Worm (Caenorhabditis elegans): ENCODE results near the gene scc-1.
A peak's percentile ranks its signal among the peaks of the same experiment; 100 is the strongest.

Gene scc-1

ce11 chrII:4728687-4729086 lies 30.2 kb downstream of the scc-1 start:
- TF ChIP-seq ceh-24 (tag; optimal IDR thresholded peaks at IDR 0.05) (no peak), elt-2 (tag; optimal IDR thresholded peaks at IDR 0.05) (peak; percentile 93)

- TF ChIP-seq hlh-6 (tag; optimal IDR thresholded peaks at IDR 0.05) (no peak), ceh-45 (GFP tag; IDR thresholded peaks at IDR 0.05) (no peak), ceh-24 (tag; optimal IDR thresholded peaks at IDR 0.05) (no peak), unc-55 (GFP tag; optimal IDR thresholded peaks at IDR 0.05) (no peak), tbx-7 (tag; optimal IDR thresholded peaks at IDR 0.05) (no peak), ceh-22 (tag; optimal IDR thresholded peaks at IDR 0.05) (no peak), ets-4 (tag; optimal IDR thresholded peaks at IDR 0.05) (no peak), ahr-1 (tag; optimal IDR thresholded peaks at IDR 0.05) (no peak), ref-2 (tag; optimal IDR thresholded peaks at IDR 0.05) (no peak), fkh-10 (GFP tag; optimal IDR thresholded peaks at IDR 0.05) (no peak), syd-9 (tag; optimal IDR thresholded peaks at IDR 0.05) (no peak), C38D4.7 (GFP tag; optimal IDR thresholded peaks at IDR 0.05) (no peak), elt-4 (tag; optimal IDR thresholded peaks at IDR 0.05) (no peak), madf-2 (tag; optimal IDR thresholded peaks at IDR 0.05) (no peak), nfya-1 (tag; optimal IDR thresholded peaks at IDR 0.05) (no peak), mec-3 (tag; optimal IDR thresholded peaks at IDR 0.05; ENCODE audit: borderline replicate concordance) (no peak), C08G9.2 (tag; optimal IDR thresholded peaks at IDR 0.05) (no peak), sox-2 (GFP tag; IDR thresholded peaks at IDR 0.05) (no peak), ceh-9 (tag; optimal IDR thresholded peaks at IDR 0.05) (no peak), sox-4 (tag; optimal IDR thresholded peaks at IDR 0.05) (no peak)
Measured at ce11 chrII:4729733-4730132, 31.2 kb downstream of the scc-1 start, which contains the start of gene F41C3.7. TSS of gene F41C3.7 (plus strand) at chrII:4730033.

ce11 chrII:4733848-4734247 lies 35.3 kb downstream of the scc-1 start, which contains the start of gene F41C3.11:
TSS of gene F41C3.11 (minus strand) at chrII:4733948.
- TF ChIP-seq syd-9 (tag; optimal IDR thresholded peaks at IDR 0.05): no peak
- TF ChIP-seq sox-4 (tag; optimal IDR thresholded peaks at IDR 0.05): no peak
- no peak for TF ChIP-seq pat-9 (tag; optimal IDR thresholded peaks at IDR 0.05)
- no peak for TF ChIP-seq C08G9.2 (tag; optimal IDR thresholded peaks at IDR 0.05)
- TF ChIP-seq unc-55 (GFP tag; optimal IDR thresholded peaks at IDR 0.05): no peak
- TF ChIP-seq lim-6 (tag; optimal IDR thresholded peaks at IDR 0.05): no peak
- no peak for TF ChIP-seq pax-1 (tag; optimal IDR thresholded peaks at IDR 0.05)
- TF ChIP-seq ceh-6 (GFP tag; optimal IDR thresholded peaks at IDR 0.05): no peak
- no peak for TF ChIP-seq npax-4 (tag; optimal IDR thresholded peaks at IDR 0.05)
- TF ChIP-seq nhr-11 (tag; optimal IDR thresholded peaks at IDR 0.05): no peak
- TF ChIP-seq ceh-45 (GFP tag; IDR thresholded peaks at IDR 0.05): no peak
- no peak for TF ChIP-seq sox-2 (GFP tag; IDR thresholded peaks at IDR 0.05)
- no peak for TF ChIP-seq ceh-9 (tag; optimal IDR thresholded peaks at IDR 0.05)

ce11 chrII:4734477-4734876 lies 36.0 kb downstream of the scc-1 start:
- TF ChIP-seq hlh-6 (tag; optimal IDR thresholded peaks at IDR 0.05) (no peak), ceh-30 (tag; optimal IDR thresholded peaks at IDR 0.05) (no peak), rnt-1 (tag; optimal IDR thresholded peaks at IDR 0.05) (no peak), dve-1 (tag; optimal IDR thresholded peaks at IDR 0.05) (no peak), mec-3 (tag; optimal IDR thresholded peaks at IDR 0.05; ENCODE audit: borderline replicate concordance) (no peak), dmd-4 (tag; optimal IDR thresholded peaks at IDR 0.05; ENCODE audit: borderline replicate concordance) (no peak), ahr-1 (tag; optimal IDR thresholded peaks at IDR 0.05) (no peak), pax-1 (tag; optimal IDR thresholded peaks at IDR 0.05) (no peak), ama-1 (optimal IDR thresholded peaks at IDR 0.05) (no peak), pat-9 (tag; optimal IDR thresholded peaks at IDR 0.05) (no peak), ceh-9 (tag; optimal IDR thresholded peaks at IDR 0.05) (no peak), syd-9 (tag; optimal IDR thresholded peaks at IDR 0.05) (no peak), sox-4 (tag; optimal IDR thresholded peaks at IDR 0.05) (no peak), madf-2 (tag; optimal IDR thresholded peaks at IDR 0.05) (no peak), pha-4 (tag; optimal IDR thresholded peaks at IDR 0.05) (no peak), che-1 (tag; optimal IDR thresholded peaks at IDR 0.05) (no peak), ceh-19 (GFP tag; optimal IDR thresholded peaks at IDR 0.05) (no peak), pha-2 (tag; optimal IDR thresholded peaks at IDR 0.05) (no peak), unc-3 (GFP tag; conservative IDR thresholded peaks at IDR 0.05) (no peak), unc-3 (tag; optimal IDR thresholded peaks at IDR 0.05) (no peak), lin-11 (tag; optimal IDR thresholded peaks at IDR 0.05) (no peak)
